Worm (Caenorhabditis elegans) whole organism, L4 larva: ENCODE data around the gene C17A2.3.
A peak's percentile ranks its signal among the peaks of the same experiment; 100 is the strongest.

Source experiments
- F10B5.3 ChIP-seq: sonication (generic microtip); optimal IDR thresholded peaks from 2 replicates; lab custom pipeline; 2016; ENCODE audit warnings: mild to moderate bottlenecking, missing genetic modification characterization, missing compliant biosample characterization
- Y105C5A.15 ChIP-seq: fragments of 200-800 bp; sonication (Bioruptor generic); IDR thresholded peaks from 2 replicates; pipeline ENCODE4 v1.3.6; 2022; ENCODE audit warnings: missing genetic modification characterization, missing compliant biosample characterization
- Y48G9A.11 ChIP-seq: fragments of 200-800 bp; sonication (Bioruptor generic); IDR thresholded peaks from 2 replicates; pipeline ENCODE4 v1.3.6; 2022; ENCODE audit warnings: missing genetic modification reagents, missing genetic modification characterization, missing compliant biosample characterization
- Y5F2A.4 ChIP-seq: fragments of 200-800 bp; sonication (Bioruptor generic); optimal IDR thresholded peaks from 2 replicates; lab custom pipeline; 2018; ENCODE audit warnings: mild to moderate bottlenecking, missing genetic modification characterization, missing compliant biosample characterization
- Y75B8A.6 ChIP-seq: fragments of 200-800 bp; sonication (Bioruptor generic); IDR thresholded peaks from 2 replicates; pipeline ENCODE4 v1.3.6; 2022; ENCODE audit warnings: missing genetic modification reagents, missing genetic modification characterization, missing compliant biosample characterization
- ZK337.2 ChIP-seq: fragments of 200-800 bp; sonication (Bioruptor generic); IDR thresholded peaks from 2 replicates; pipeline ENCODE4 v1.3.6; 2022; ENCODE audit warnings: missing genetic modification reagents, missing genetic modification characterization, missing compliant biosample characterization
- ZK546.5 ChIP-seq, 2 experiments: sonication (generic microtip); optimal IDR thresholded peaks; 2 replicates each; lab custom pipeline; 2017; ENCODE audit warnings: missing biosample characterization in 2 of 2, missing genetic modification characterization in 2 of 2
- aha-1 ChIP-seq: fragments of 150-350 bp; peaks from one replicate; lab custom pipeline; 2014; ENCODE audit warnings: missing biosample characterization, missing genetic modification characterization
- ama-1 ChIP-seq: fragments of 150-350 bp; optimal IDR thresholded peaks from 2 replicates; lab custom pipeline; 2014; ENCODE audit warnings: inconsistent platforms, mixed read lengths
- attf-4 ChIP-seq: sonication (generic microtip); optimal IDR thresholded peaks from 3 replicates; lab custom pipeline; 2017; ENCODE audit warnings: missing biosample characterization, missing genetic modification characterization
- ceh-28 ChIP-seq: fragments of 150-350 bp; optimal IDR thresholded peaks from 2 replicates; lab custom pipeline; 2014; ENCODE audit warnings: missing biosample characterization, missing genetic modification reagents, missing genetic modification characterization
- ceh-44 ChIP-seq: fragments of 200-800 bp; sonication (Bioruptor generic); IDR thresholded peaks from 2 replicates; pipeline ENCODE4 v1.3.6; 2022; ENCODE audit warnings: missing genetic modification reagents, missing genetic modification characterization, missing compliant biosample characterization
- ceh-62 ChIP-seq: sonication (generic microtip); optimal IDR thresholded peaks from 2 replicates; lab custom pipeline; 2017; ENCODE audit warnings: missing biosample characterization, missing genetic modification characterization
- ceh-82 ChIP-seq: sonication (generic microtip); optimal IDR thresholded peaks from 2 replicates; lab custom pipeline; 2017; ENCODE audit warnings: missing biosample characterization, missing genetic modification characterization
- ces-1 ChIP-seq: fragments of 150-350 bp; sonication (generic microtip); optimal IDR thresholded peaks from 4 replicates; lab custom pipeline; 2014; ENCODE audit warnings: missing biosample characterization, missing genetic modification reagents, missing genetic modification characterization
- daf-12 ChIP-seq: fragments of 150-350 bp; optimal IDR thresholded peaks from 2 replicates; lab custom pipeline; 2014; ENCODE audit warnings: missing biosample characterization, missing genetic modification reagents, missing genetic modification characterization
- dmd-6 ChIP-seq: fragments of 200-800 bp; sonication (Bioruptor generic); IDR thresholded peaks from 2 replicates; pipeline ENCODE4 v1.3.6; 2022; ENCODE audit warnings: missing genetic modification reagents, missing genetic modification characterization, missing compliant biosample characterization
- dmd-8 ChIP-seq: fragments of 200-800 bp; sonication (Bioruptor generic); IDR thresholded peaks from 2 replicates; pipeline ENCODE4 v1.3.6; 2022; ENCODE audit warnings: missing genetic modification characterization, missing compliant biosample characterization
- duxl-1 ChIP-seq: sonication (generic microtip); optimal IDR thresholded peaks from 2 replicates; lab custom pipeline; 2016; ENCODE audit warnings: mild to moderate bottlenecking, missing genetic modification characterization, moderate library complexity, missing compliant biosample characterization; ENCODE audit not compliant: poor library complexity
- dve-1 ChIP-seq: sonication (generic microtip); optimal IDR thresholded peaks from 2 replicates; lab custom pipeline; 2017; ENCODE audit warnings: antibody characterized with exemption, mild to moderate bottlenecking, missing genetic modification characterization, missing compliant biosample characterization; ENCODE audit not compliant: insufficient read depth
- hif-1 ChIP-seq, 2 experiments: sonication (generic microtip); optimal IDR thresholded peaks; 2 replicates each; lab custom pipeline; 2016 to 2017; ENCODE audit warnings: missing compliant biosample characterization in 2 of 2, missing genetic modification characterization in 2 of 2, missing genetic modification reagents in 2 of 2, missing genotype in 2 of 2, mild to moderate bottlenecking in 1 of 2
- hmg-1.1 ChIP-seq: fragments of 200-800 bp; sonication (Bioruptor generic); IDR thresholded peaks from 2 replicates; pipeline ENCODE4 v1.3.6; 2022; ENCODE audit warnings: missing genetic modification reagents, missing genetic modification characterization, missing compliant biosample characterization
- lin-29 ChIP-seq: fragments of 200-800 bp; sonication (Bioruptor generic); IDR thresholded peaks from 2 replicates; pipeline ENCODE4 v1.3.6; 2022; ENCODE audit warnings: missing genetic modification reagents, missing genetic modification characterization, missing compliant biosample characterization
- lir-3 ChIP-seq: sonication (generic microtip); optimal IDR thresholded peaks from 2 replicates; lab custom pipeline; 2016; ENCODE audit warnings: mild to moderate bottlenecking, missing genetic modification characterization, missing compliant biosample characterization
- madf-9 ChIP-seq: fragments of 200-800 bp; sonication (Bioruptor generic); conservative IDR thresholded peaks from 2 replicates; pipeline ENCODE4 v1.3.6; 2022; ENCODE audit warnings: missing genetic modification reagents, missing genetic modification characterization, missing compliant biosample characterization
- mdt-29 ChIP-seq: fragments of 200-800 bp; sonication (Bioruptor generic); IDR thresholded peaks from 2 replicates; pipeline ENCODE4 v1.3.6; 2022; ENCODE audit warnings: missing genetic modification reagents, missing genetic modification characterization, missing compliant biosample characterization
- mes-2 ChIP-seq: sonication (generic microtip); optimal IDR thresholded peaks from 2 replicates; lab custom pipeline; 2016; ENCODE audit warnings: missing genotype, mild to moderate bottlenecking, missing genetic modification characterization, missing compliant biosample characterization; ENCODE audit not compliant: poor library complexity, severe bottlenecking
- mxl-3 ChIP-seq: fragments of 200-800 bp; sonication (Bioruptor generic); optimal IDR thresholded peaks from 2 replicates; lab custom pipeline; 2018; ENCODE audit warnings: mild to moderate bottlenecking, missing genetic modification characterization, missing compliant biosample characterization
- nhr-102 ChIP-seq: sonication (generic microtip); optimal IDR thresholded peaks from 2 replicates; lab custom pipeline; 2016; ENCODE audit warnings: mild to moderate bottlenecking, missing genetic modification characterization, moderate library complexity, missing compliant biosample characterization
- nhr-48 ChIP-seq: sonication (generic microtip); optimal IDR thresholded peaks from 2 replicates; lab custom pipeline; 2016; ENCODE audit warnings: mild to moderate bottlenecking, missing genetic modification characterization, missing compliant biosample characterization
- nhr-6 ChIP-seq: fragments of 150-350 bp; optimal IDR thresholded peaks from 2 replicates; lab custom pipeline; 2014; ENCODE audit warnings: missing biosample characterization, missing genetic modification characterization
- php-3 ChIP-seq: fragments of 200-800 bp; sonication (Bioruptor generic); IDR thresholded peaks from 2 replicates; pipeline ENCODE4 v1.3.6; 2022; ENCODE audit warnings: missing genetic modification reagents, missing genetic modification characterization, missing compliant biosample characterization
- saeg-2 ChIP-seq: fragments of 200-800 bp; sonication (Bioruptor generic); IDR thresholded peaks from 2 replicates; pipeline ENCODE4 v1.3.6; 2022; ENCODE audit warnings: missing genetic modification reagents, missing genetic modification characterization, missing compliant biosample characterization
- sdz-12 ChIP-seq: fragments of 200-800 bp; sonication (Bioruptor generic); optimal IDR thresholded peaks from 2 replicates; lab custom pipeline; 2018; ENCODE audit warnings: mild to moderate bottlenecking, missing genetic modification characterization, missing compliant biosample characterization
- set-16 ChIP-seq: fragments of 200-800 bp; sonication (Bioruptor generic); IDR thresholded peaks from 2 replicates; pipeline ENCODE4 v1.3.6; 2022; ENCODE audit warnings: missing genetic modification reagents, missing genetic modification characterization, missing compliant biosample characterization
- skn-1 ChIP-seq: fragments of 150-350 bp; optimal IDR thresholded peaks from 2 replicates; lab custom pipeline; 2014; ENCODE audit warnings: missing biosample characterization, missing genetic modification characterization
- snpc-4 ChIP-seq: fragments of 150-350 bp; optimal IDR thresholded peaks from 2 replicates; lab custom pipeline; 2014; ENCODE audit warnings: missing biosample characterization, missing genetic modification characterization
- spr-1 ChIP-seq: sonication (generic microtip); optimal IDR thresholded peaks from 2 replicates; lab custom pipeline; 2016; ENCODE audit warnings: mild to moderate bottlenecking, missing genetic modification characterization, missing compliant biosample characterization
- spr-3 ChIP-seq: fragments of 200-800 bp; sonication (Bioruptor generic); optimal IDR thresholded peaks from 2 replicates; lab custom pipeline; 2018; ENCODE audit warnings: mild to moderate bottlenecking, missing genetic modification characterization, missing compliant biosample characterization
- unc-62 ChIP-seq, 3 experiments: fragments of 150-350 bp in 1 of 3; sonication (generic microtip); optimal IDR thresholded peaks in 2 of 3; peaks in 1 of 3; 1 replicate in 1 of 3; 2 replicates in 2 of 3; lab custom pipeline; 2014 to 2017; ENCODE audit warnings: missing biosample characterization in 3 of 3, missing genetic modification characterization in 3 of 3, missing genetic modification reagents in 3 of 3, missing genotype in 1 of 3

Gene C17A2.3

ce11 chrII:3843305-3843704 is at the start of gene C17A2.3, which contains the start of gene C17A2.7:
Gene C17A2.3 (plus strand): TSS chrII:3843609.
Gene C17A2.7 (minus strand): TSS chrII:3843405.
- TF ChIP-seq aha-1 (peak; percentile 78), ceh-44 (no peak)

ce11 chrII:3795323-3795722 is 48.1 kb upstream of the C17A2.3 start, which contains the start of gene Y8A9A.2:
Gene Y8A9A.2 (plus strand): TSS chrII:3795623.
- TF ChIP-seq mes-2 (tag; lab: Kevin White, UChicago) (no peak), ama-1 (lab: Kevin White, UChicago) (no peak), skn-1 (tag; lab: Kevin White, UChicago) (no peak), spr-3 (no peak), mxl-3 (GFP tag; lab: Kevin White, UChicago) (no peak), Y105C5A.15 (GFP tag; lab: Robert Waterston, UW) (no peak), nhr-102 (tag; lab: Kevin White, UChicago) (no peak), duxl-1 (tag; lab: Kevin White, UChicago) (no peak), nhr-6 (tag; lab: Kevin White, UChicago) (no peak), saeg-2 (GFP tag; lab: Robert Waterston, UW) (no peak), ZK337.2 (GFP tag; lab: Robert Waterston, UW) (no peak), lir-3 (tag; lab: Kevin White, UChicago) (no peak)

- no peak for TF ChIP-seq hif-1 (tag; optimal IDR thresholded peaks at IDR 0.05; lab: Kevin White, UChicago)
- TF ChIP-seq spr-1 (tag; lab: Kevin White, UChicago), result no peak
- no peak for TF ChIP-seq lin-29
- no peak for TF ChIP-seq duxl-1 (tag; lab: Kevin White, UChicago)
- TF ChIP-seq ceh-62 (tag; lab: Kevin White, UChicago), result no peak
- no peak for TF ChIP-seq ZK546.5 (tag; optimal IDR thresholded peaks at IDR 0.05; lab: Kevin White, UChicago)
- no peak for TF ChIP-seq Y5F2A.4 (GFP tag; lab: Kevin White, UChicago)
- no peak for TF ChIP-seq dve-1 (tag; lab: Kevin White, UChicago)
Observed at ce11 chrII:3803219-3803618, 40.2 kb upstream of the C17A2.3 start, which contains the start of gene ins-32. Gene ins-32 (minus strand): TSS chrII:3803319.

- TF ChIP-seq Y75B8A.6 (GFP tag; lab: Robert Waterston, UW) (no peak), spr-1 (tag; lab: Kevin White, UChicago) (no peak), unc-62 (GFP tag; optimal IDR thresholded peaks at IDR 0.05 in 1 of 2; lab: Kevin White, UChicago) (peak in 1 of 2 experiments; percentile 96), unc-62 (tag; optimal IDR thresholded peaks at IDR 0.05; lab: Kevin White, UChicago) (no peak)
Observed at ce11 chrII:3805518-3805917, 37.9 kb upstream of the C17A2.3 start.

- TF ChIP-seq F10B5.3 (tag; lab: Kevin White, UChicago) (no peak), dmd-8 (GFP tag; lab: Robert Waterston, UW) (no peak), mxl-3 (GFP tag; lab: Kevin White, UChicago) (no peak), aha-1 (peak; percentile 82), hmg-1.1 (GFP tag; lab: Robert Waterston, UW) (no peak), madf-9 (no peak)
Observed at ce11 chrII:3806964-3807363, 36.4 kb upstream of the C17A2.3 start, which contains the start of gene F54D10.4. Gene F54D10.4 (minus strand): TSS chrII:3807064.

ce11 chrII:3808104-3808503 is 35.3 kb upstream of the C17A2.3 start, which contains the start of gene F54D10.5:
Gene F54D10.5 (minus strand): TSS chrII:3808177.
- TF ChIP-seq ceh-62 (tag; lab: Kevin White, UChicago), result no peak
- TF ChIP-seq hif-1 (tag; optimal IDR thresholded peaks at IDR 0.05; lab: Kevin White, UChicago), result peak in 1 of 2 experiments; percentile 18
- no peak for TF ChIP-seq ces-1
- TF ChIP-seq php-3, result no peak
- TF ChIP-seq skn-1 (tag; lab: Kevin White, UChicago), result no peak
- TF ChIP-seq snpc-4 (tag; lab: Kevin White, UChicago), result no peak
- TF ChIP-seq sdz-12 (GFP tag; lab: Kevin White, UChicago), result no peak
- TF ChIP-seq mxl-3 (GFP tag; lab: Kevin White, UChicago), result no peak
- no peak for TF ChIP-seq dve-1 (tag; lab: Kevin White, UChicago)
- TF ChIP-seq set-16 (GFP tag; lab: Robert Waterston, UW), result no peak
- no peak for TF ChIP-seq nhr-48 (tag; lab: Kevin White, UChicago)
- no peak for TF ChIP-seq mdt-29 (GFP tag; lab: Robert Waterston, UW)
- TF ChIP-seq unc-62 (GFP tag; optimal IDR thresholded peaks at IDR 0.05 in 1 of 2; lab: Kevin White, UChicago), result no peak
- TF ChIP-seq unc-62 (tag; optimal IDR thresholded peaks at IDR 0.05; lab: Kevin White, UChicago), result no peak
- TF ChIP-seq daf-12 (tag; lab: Kevin White, UChicago), result no peak
- TF ChIP-seq attf-4 (tag; lab: Kevin White, UChicago), result no peak
- TF ChIP-seq ceh-82 (tag; lab: Kevin White, UChicago), result no peak
- TF ChIP-seq lin-29, result no peak
- no peak for TF ChIP-seq ceh-28
- no peak for TF ChIP-seq dmd-6
- no peak for TF ChIP-seq Y48G9A.11 (GFP tag; lab: Robert Waterston, UW)
